Worm (Caenorhabditis elegans): ENCODE data around the gene unc-17.

The unc-17 gene

ce11 chrIV:3568608-3569007 lies 55.9 kb downstream of the unc-17 start, which contains the start of gene otpl-1:
Gene otpl-1, plus strand, starts transcription at chrIV:3568979.
- no peak for TF ChIP-seq ceh-28 (tag; optimal IDR thresholded peaks at IDR 0.05)
- TF ChIP-seq unc-39 (tag; optimal IDR thresholded peaks at IDR 0.05), result no peak
- TF ChIP-seq elt-3 (tag; optimal IDR thresholded peaks at IDR 0.05), result no peak
- TF ChIP-seq nhr-28 (tag; optimal IDR thresholded peaks at IDR 0.05), result no peak
- TF ChIP-seq elt-2 (tag; optimal IDR thresholded peaks at IDR 0.05), result no peak
- no peak for TF ChIP-seq nhr-77 (tag; optimal IDR thresholded peaks at IDR 0.05)
- TF ChIP-seq skn-1 (tag; optimal IDR thresholded peaks at IDR 0.05), result no peak
- TF ChIP-seq lsy-12 (tag; optimal IDR thresholded peaks at IDR 0.05), result no peak
- TF ChIP-seq nhr-23 (tag; optimal IDR thresholded peaks at IDR 0.05), result no peak
- TF ChIP-seq pha-4 (tag; optimal IDR thresholded peaks at IDR 0.05), result no peak

All from whole organism, L3 larva.